Worm (Caenorhabditis elegans): ENCODE data around the gene Y82E9BL.6.

Gene Y82E9BL.6

DNA sequence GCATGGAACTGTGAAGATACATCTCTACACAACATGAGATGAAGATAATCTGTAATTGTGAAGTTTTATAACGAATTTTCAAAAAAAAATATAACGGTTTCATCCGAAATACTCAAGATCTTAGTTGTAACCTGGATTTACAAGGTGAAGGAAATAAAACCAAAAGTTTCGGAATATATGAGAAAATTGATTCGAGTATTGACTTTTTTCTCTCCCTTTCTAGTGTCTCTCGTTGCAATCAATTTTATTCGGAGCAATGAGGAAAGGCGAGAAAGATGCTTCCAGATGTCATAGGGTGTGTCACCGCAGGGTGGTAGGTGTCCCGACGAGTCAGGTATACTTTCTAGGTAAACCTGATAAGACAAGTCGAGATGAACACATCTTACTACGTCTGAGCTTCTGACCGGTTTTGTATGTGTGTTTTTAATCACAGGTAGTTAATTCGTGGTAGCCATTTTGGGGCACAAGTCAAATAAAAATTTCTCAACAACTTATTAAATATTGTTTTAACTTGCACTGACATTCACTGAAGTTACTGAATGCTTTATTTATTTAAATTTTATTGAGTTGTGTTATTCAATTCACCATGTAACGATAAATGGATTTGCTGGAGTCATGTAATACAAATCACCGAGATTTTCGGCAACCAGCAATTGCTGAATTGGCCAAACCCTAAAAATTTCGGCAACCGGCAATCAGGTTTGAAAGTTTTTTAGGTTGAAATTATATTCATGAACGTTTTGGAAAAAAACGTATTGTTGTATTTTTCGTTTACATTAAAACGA, 42.9 kb upstream of the Y82E9BL.6 start, which contains the start of gene pals-20:
pals-20 (minus strand) TSS at position 51 of the 785 bp plus-strand sequence.
- TF ChIP-seq elt-1 (tag; optimal IDR thresholded peaks at IDR 0.05; ENCODE audit: borderline replicate concordance, insufficient read depth), result no peak
- TF ChIP-seq pha-4 (tag; optimal IDR thresholded peaks at IDR 0.05), result no peak
- no peak for TF ChIP-seq tbx-8 (GFP tag; optimal IDR thresholded peaks at IDR 0.05)
- TF ChIP-seq lin-32 (GFP tag; optimal IDR thresholded peaks at IDR 0.05), result no peak
- TF ChIP-seq unc-39 (tag; optimal IDR thresholded peaks at IDR 0.05), result no peak
- TF ChIP-seq nhr-28 (tag; optimal IDR thresholded peaks at IDR 0.05), result no peak
- no peak for TF ChIP-seq elt-3 (tag; optimal IDR thresholded peaks at IDR 0.05)
- no peak for TF ChIP-seq drap-1 (GFP tag; optimal IDR thresholded peaks at IDR 0.05)
- TF ChIP-seq sptf-1 (tag; optimal IDR thresholded peaks at IDR 0.05), result no peak
- no peak for TF ChIP-seq lin-13 (tag; optimal IDR thresholded peaks at IDR 0.05)
- no peak for TF ChIP-seq hlh-1 (tag; optimal IDR thresholded peaks at IDR 0.05)
- TF ChIP-seq ceh-43 (GFP tag; optimal IDR thresholded peaks at IDR 0.05), result no peak
- TF ChIP-seq ztf-11 (tag; optimal IDR thresholded peaks at IDR 0.05), result no peak
- no peak for TF ChIP-seq nhr-76 (tag; optimal IDR thresholded peaks at IDR 0.05)
- TF ChIP-seq ceh-83 (GFP tag; optimal IDR thresholded peaks at IDR 0.05), result no peak
- no peak for TF ChIP-seq mls-2 (tag; optimal IDR thresholded peaks at IDR 0.05)
- TF ChIP-seq zip-8 (tag; optimal IDR thresholded peaks at IDR 0.05), result no peak
- TF ChIP-seq blmp-1 (tag; optimal IDR thresholded peaks at IDR 0.05), result no peak
- TF ChIP-seq unc-62 (GFP tag; optimal IDR thresholded peaks at IDR 0.05), result no peak
- TF ChIP-seq ceh-39 (tag; optimal IDR thresholded peaks at IDR 0.05), result no peak

DNA sequence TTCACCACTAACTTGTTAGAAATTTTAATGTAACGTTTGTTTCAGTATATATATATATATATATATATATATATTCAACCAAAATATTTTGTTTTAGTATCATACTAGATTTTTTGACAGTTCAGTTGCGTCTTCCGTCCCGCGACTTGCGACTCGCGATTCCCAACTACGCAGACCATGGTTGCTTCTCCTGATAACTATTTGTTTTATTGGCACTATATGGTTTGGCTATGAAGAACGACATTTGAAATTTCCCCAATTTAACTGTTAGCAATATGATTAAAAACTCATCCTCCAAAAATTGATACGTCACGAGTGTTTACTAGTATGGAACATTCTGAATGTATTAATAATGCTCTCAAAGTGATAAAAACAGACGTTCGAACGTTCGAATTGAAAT, 39.1 kb upstream of the Y82E9BL.6 start:
- TF ChIP-seq mab-5 (tag; optimal IDR thresholded peaks at IDR 0.05), result no peak
- no peak for TF ChIP-seq lsy-2 (tag; optimal IDR thresholded peaks at IDR 0.05)
- TF ChIP-seq blmp-1 (tag; optimal IDR thresholded peaks at IDR 0.05), result no peak
- no peak for TF ChIP-seq nhr-237 (tag; optimal IDR thresholded peaks at IDR 0.05)
- no peak for TF ChIP-seq tbx-8 (GFP tag; optimal IDR thresholded peaks at IDR 0.05)
- TF ChIP-seq unc-39 (tag; optimal IDR thresholded peaks at IDR 0.05), result no peak
- TF ChIP-seq ztf-11 (tag; optimal IDR thresholded peaks at IDR 0.05), result no peak
- no peak for TF ChIP-seq cnd-1 (tag; optimal IDR thresholded peaks at IDR 0.05)
- TF ChIP-seq snpc-4 (tag; optimal IDR thresholded peaks at IDR 0.05), result no peak

DNA sequence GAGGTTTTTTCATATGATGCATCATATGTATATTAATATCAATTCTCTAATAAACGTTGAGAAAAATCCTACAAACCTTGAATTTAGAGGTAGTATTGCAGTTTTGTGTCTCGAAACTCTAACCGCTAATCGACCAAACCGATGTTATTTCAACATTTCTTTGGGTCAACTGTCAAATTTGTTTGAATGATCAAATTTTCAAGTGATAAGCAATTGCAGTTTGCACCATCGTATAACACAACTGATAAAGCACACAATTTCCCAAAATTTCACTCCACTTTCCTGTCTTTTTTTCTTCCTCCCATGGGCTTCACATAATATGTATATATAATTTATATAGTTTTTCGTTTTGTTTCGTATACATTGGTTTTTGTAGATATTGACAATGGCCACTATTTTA, 38.5 kb upstream of the Y82E9BL.6 start, which contains the start of the genes fbxa-138 and Y82E9BR.5:
fbxa-138 (minus strand) TSS at position 161 of the 400 bp plus-strand sequence.
Y82E9BR.5 (plus strand) TSS at position 279 of the 400 bp plus-strand sequence.
- TF ChIP-seq lsy-2 (tag; optimal IDR thresholded peaks at IDR 0.05) (no peak), nhr-2 (tag; optimal IDR thresholded peaks at IDR 0.05) (no peak), M03D4.4 (tag; optimal IDR thresholded peaks at IDR 0.05) (no peak), sem-2 (GFP tag; optimal IDR thresholded peaks at IDR 0.05) (no peak), ces-1 (GFP tag; optimal IDR thresholded peaks at IDR 0.05) (no peak), nhr-76 (tag; optimal IDR thresholded peaks at IDR 0.05) (no peak), bed-3 (GFP tag; optimal IDR thresholded peaks at IDR 0.05) (no peak), elt-1 (tag; optimal IDR thresholded peaks at IDR 0.05; ENCODE audit: borderline replicate concordance, insufficient read depth) (no peak), cnd-1 (tag; optimal IDR thresholded peaks at IDR 0.05) (no peak), nhr-12 (tag; optimal IDR thresholded peaks at IDR 0.05) (no peak), drap-1 (GFP tag; optimal IDR thresholded peaks at IDR 0.05) (no peak)

DNA sequence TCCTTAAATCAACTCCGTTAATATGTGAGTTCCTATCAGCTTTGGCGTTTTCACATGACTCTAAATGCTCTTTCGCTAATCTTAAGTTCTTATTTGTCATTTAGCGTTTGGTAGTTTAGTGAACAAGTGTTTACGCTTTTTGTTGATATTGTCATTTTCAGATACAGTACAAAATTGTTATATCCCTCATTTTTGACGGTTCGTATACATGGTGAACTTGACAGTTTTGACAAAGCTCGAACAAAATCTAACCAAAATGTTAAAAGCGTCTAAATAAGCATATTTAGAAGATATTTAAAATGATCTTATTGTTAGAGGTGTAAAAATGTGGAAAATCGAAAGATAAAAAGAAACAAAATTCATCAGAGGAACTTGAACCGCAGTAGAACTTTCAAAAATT, 37.9 kb upstream of the Y82E9BL.6 start:
- TF ChIP-seq ceh-43 (GFP tag; optimal IDR thresholded peaks at IDR 0.05) (no peak), tbx-8 (GFP tag; optimal IDR thresholded peaks at IDR 0.05) (no peak), nhr-28 (tag; optimal IDR thresholded peaks at IDR 0.05) (no peak), blmp-1 (tag; optimal IDR thresholded peaks at IDR 0.05) (no peak), unc-39 (tag; optimal IDR thresholded peaks at IDR 0.05) (no peak), lin-32 (GFP tag; optimal IDR thresholded peaks at IDR 0.05) (no peak), M03D4.4 (tag; optimal IDR thresholded peaks at IDR 0.05) (no peak), ces-1 (GFP tag; optimal IDR thresholded peaks at IDR 0.05) (no peak)

Measured in whole organism, mixed stage, embryonic.